Fruit fly (Drosophila melanogaster): ENCODE results near the gene CG13288.

CG13288 gene

DNA sequence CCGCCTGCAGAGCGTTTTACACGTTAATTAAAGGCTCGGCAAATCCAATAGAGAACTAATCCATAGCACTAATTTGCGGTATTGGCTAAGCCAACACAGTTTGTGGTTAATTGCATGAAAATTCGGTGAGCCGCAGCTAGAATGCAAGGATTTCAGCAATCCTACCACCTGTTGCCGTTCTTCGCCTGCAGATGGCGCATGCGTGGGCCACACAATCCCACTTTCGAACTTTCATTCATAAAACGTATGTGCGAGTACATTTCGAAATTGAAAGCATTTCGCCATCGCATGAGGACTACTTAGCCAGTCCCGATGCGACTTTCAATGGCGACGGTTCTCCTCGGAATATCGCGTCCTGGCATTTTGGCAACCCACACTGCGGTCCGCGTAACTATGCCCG is at the start of gene CG13288:
Gene CG13288, plus strand, starts transcription at position 305 of the 400 bp plus-strand sequence.
- TF ChIP-seq noc (tag; optimal IDR thresholded peaks at IDR 0.05) = no peak

DNA sequence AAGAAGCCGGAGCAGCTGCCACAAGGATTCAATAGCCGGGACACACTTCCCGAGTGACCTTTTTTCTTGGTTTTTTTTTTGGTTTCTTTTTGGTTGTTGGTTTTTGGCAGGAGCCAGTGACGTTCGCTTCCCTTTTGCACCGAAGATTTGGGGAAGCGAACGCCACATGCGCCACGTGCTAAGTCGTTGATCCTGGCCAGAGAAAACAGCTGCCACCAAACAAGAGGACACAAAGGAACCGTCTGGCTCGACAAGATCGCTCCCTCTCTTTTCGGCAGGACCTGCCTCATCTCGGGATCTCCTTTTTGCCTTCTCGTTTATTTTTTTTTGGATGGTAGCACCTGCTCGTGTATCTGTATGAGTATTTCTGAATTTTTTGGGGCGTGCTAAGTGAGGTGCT is 48.2 kb upstream of the CG13288 start:
- TF ChIP-seq noc (tag; optimal IDR thresholded peaks at IDR 0.05) = no peak

DNA sequence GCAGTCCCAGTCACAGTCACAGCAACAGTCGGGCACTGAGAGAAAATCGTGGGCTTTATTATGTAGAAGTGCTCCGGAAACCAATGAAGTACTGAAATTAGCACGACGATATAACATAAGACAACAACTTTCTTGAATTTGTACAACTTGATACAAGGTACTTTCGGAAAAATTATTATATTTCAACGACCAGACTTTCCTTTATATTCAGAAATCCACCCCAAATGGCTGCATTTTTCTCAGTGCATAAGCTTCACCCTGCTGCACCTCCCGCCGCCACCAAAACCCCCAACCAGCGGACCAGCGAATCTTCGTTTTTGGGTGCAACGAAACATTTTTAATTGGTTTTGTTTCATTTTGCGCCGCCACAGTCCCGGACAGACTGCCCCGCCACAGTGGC is 44.2 kb upstream of the CG13288 start:
- no peak for TF ChIP-seq noc (tag; optimal IDR thresholded peaks at IDR 0.05)

DNA sequence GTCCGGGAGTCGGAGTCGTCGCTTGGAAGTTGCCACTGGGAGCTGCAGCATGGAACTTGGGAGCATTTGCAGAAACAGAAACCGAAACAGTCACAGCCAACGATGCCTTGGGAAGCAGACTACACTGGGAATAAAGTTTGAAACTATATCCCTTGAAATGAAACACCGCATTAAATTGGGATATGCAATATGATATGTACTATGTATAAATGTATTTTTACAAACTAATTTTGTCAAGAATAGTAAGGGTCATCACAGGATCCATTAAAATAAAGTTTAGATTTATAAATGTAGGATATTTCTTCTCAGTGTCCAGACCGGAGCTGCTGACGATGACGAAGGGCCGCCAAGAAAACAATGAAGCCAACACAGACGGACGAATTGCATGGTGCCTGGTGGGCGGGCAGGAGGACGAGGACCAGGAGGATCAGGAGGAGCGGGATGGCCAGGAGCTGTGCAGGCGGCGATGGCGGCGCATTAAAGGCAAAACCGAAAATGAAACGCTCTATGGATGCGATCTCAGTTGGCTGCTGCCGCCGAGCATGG is 43.2 kb upstream of the CG13288 start:
- no peak for TF ChIP-seq noc (tag; optimal IDR thresholded peaks at IDR 0.05)

DNA sequence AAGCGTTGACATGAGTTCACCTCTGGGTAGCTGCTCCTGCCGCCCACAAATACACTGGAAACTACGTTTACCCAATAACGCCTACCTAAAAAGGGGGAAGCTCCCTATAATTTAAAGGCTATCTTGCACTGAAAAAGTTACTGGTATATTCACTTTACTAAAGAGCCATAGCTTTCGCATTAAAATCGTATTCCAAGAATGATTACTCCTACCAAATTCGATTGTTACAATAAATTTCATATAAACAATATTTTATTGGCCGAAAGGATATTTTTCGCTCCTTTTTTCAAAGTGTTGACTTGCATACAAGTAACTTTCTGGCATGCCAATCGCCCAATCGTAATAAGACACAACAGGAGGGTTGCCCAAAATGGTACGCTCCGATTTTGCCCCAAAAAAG is 40.3 kb upstream of the CG13288 start:
- TF ChIP-seq noc (tag; optimal IDR thresholded peaks at IDR 0.05) = no peak

DNA sequence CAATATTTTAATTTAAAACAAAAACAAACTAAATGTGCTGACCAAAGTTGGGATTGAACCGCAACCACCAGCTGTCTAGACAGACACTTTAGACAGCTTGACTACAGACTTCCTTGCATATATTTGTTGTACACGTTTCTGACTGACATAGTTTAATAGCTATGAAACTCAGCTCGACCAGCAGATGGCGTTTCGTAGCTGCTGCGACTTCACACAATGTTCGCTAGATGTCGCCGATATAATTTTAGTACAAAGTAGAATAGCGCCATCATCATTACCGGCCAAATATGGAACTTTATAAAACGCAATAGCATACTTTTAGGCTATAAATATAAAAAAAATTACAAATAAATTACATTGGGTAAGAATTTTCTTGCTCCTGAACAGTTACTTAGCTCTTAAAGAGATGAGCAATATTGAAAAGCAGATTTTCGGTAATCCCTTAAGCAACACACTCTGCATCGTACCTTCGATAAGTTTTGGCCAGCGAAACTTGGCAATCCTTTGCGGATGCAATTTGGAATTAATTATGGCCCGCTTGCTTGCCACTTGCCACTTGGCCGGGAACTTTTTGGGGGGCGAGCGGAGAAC is 37.5 kb upstream of the CG13288 start:
- TF ChIP-seq noc (tag; optimal IDR thresholded peaks at IDR 0.05) = no peak

DNA sequence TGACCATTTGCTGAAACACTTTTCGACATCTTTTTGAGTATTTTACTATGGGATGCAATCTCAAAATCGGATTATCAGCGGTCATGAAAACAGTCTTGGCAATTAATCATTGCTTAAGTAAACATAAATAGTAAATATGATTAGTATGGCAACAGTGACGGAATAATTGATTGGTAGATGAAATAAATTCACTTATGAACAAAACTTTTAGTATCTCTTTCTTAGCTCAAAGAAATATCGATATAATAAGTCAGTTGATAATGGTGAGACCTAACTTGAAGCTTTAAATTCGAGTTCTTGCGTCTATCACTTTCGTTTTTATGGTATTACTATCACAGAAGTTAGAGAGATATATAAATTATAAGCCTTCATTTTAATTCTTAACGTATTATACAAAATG is 36.0 kb upstream of the CG13288 start, which contains the start of gene CG5568:
Gene CG5568, plus strand, starts transcription at position 301 of the 400 bp plus-strand sequence.
- no peak for TF ChIP-seq noc (tag; optimal IDR thresholded peaks at IDR 0.05)

DNA sequence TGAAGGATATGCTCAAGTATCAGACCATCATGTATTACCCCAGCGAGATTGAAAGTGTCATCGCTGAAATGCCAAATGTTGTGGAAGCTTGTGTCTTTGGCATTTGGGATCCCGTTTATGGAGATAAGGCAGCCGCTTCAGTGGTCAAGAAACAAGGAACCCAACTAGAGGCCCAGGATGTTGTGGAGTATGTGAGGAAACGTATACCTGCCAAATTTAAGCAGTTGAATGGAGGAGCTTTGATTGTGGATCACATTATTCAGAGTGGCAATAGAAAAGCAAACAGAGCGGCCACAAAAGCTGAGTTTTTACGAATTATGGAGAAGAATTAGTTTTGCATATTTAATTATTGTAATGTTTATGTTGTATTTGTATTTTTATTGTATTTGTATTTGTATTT is 34.2 kb upstream of the CG13288 start, which contains the start of gene CG18586:
Gene CG18586, plus strand, starts transcription at position 301 of the 400 bp plus-strand sequence.
- no peak for TF ChIP-seq noc (tag; optimal IDR thresholded peaks at IDR 0.05)

DNA sequence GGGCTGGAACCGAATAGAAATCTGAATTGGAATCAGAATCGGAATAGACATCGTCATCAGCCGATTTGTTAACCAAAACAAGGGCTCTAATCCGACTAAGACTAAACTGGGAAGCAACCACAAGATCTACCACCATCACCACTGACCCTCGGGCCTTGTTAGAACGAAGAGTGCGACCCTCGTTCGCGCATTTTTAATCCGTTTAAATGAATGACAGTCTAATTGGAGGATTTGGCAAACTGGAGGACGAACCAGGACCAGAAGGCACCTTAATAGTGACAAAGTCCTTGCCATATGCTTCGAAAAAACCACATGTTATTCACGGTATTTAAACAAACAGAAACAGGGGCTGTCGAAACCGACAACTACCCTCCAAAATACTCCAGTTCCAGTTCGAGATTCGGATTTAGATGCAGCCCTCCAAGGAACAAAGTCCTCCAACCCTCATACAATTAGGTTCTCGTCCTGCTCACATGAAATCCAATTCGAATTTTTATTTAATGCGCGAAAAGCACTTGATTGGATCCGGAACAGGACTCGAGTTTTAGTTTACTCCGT is 28.4 kb upstream of the CG13288 start:
- TF ChIP-seq noc (tag; optimal IDR thresholded peaks at IDR 0.05) = no peak

DNA sequence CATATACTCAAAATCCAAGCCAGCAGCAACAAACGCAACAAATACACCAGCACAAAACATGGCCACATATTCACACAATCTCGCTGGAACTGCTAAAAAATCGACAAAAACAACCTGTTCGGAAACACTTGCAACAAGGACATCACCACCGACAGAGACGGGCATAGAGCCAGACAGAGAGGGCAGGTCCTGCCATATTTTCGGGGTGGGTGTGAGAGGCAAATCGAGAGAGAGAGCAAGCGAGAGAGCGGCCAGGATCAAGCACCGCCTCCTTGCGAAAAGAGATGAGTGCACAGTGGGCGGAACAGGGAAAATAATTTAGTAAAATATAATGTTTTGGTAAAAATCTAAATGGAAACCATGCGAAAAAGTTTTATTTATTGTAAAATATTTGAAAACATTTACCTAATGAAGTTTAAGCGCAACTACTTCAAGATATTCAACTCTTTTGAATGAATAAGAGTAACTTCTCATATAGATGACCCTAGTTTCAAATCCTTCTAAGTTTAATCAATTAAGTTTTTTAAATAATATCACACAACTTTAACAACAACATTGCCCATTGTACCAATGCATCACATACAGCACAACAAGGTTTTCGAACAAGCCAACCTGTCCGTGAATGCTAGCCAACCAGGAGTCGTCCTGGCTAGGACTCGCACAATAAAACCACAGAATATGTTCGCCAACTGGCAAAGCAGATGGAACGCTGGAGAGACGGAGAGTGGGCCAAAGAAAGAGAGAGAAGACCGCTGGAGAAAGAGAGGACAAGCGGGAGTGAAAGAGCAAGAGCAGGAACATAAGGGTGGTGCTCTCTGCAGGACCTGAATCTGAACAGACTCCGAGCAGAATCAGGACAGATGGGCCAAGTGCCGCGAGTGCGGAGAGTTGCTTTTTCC is 25.6 kb upstream of the CG13288 start:
- TF ChIP-seq noc (tag; optimal IDR thresholded peaks at IDR 0.05) = no peak

DNA sequence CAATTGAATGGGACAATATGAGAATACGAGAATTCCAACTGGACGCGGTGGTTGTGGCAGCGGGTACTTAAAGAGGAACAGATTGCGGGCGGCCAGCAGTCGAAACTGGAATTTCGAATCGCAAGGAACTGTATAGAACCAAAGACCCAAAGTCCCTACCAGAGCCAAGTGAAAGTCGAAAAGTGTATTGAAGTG is 25.1 kb upstream of the CG13288 start, which contains the start of gene CG13287:
Gene CG13287, plus strand, starts transcription at position 96 of the 195 bp plus-strand sequence.
- no peak for TF ChIP-seq noc (tag; optimal IDR thresholded peaks at IDR 0.05)

DNA sequence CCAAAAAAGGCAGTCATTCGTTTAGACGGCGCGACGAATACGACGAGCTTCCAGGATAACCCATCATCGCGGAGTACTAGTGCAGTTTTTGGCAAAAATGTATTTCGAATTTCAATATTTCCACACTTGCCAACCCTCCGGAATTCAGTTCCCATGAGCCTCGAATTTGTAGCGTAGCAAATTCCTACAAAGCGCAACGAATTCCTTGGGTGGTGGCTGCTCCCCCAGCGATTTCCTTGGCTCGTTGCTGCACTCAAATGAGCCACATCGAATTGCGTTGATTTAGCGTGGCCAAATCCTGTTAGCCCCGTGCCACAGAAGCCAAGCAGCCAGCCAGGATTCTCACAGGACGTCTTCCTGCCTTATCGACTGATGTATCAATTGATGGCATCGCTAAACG is 22.4 kb upstream of the CG13288 start:
- no peak for TF ChIP-seq noc (tag; optimal IDR thresholded peaks at IDR 0.05)

DNA sequence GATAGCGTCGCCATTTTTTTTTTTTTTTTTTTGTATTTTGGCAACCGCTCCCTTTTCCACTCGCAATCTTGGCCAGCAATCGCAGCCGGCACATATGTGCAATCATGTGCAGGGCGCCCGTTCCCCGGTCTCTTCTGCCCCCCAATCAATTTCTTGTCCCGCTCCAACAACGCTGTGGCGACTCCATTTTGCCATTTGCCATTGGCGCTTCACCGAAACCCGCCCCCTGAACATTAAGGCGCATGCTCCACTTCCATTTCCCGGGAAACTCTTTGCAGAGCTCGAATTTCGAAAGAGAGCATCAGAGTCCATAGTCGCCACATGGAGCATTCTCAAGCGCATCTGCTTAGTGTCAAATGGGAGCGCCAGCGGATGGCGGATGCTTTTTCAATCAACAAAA is 16.1 kb upstream of the CG13288 start:
- TF ChIP-seq noc (tag; optimal IDR thresholded peaks at IDR 0.05) = no peak

DNA sequence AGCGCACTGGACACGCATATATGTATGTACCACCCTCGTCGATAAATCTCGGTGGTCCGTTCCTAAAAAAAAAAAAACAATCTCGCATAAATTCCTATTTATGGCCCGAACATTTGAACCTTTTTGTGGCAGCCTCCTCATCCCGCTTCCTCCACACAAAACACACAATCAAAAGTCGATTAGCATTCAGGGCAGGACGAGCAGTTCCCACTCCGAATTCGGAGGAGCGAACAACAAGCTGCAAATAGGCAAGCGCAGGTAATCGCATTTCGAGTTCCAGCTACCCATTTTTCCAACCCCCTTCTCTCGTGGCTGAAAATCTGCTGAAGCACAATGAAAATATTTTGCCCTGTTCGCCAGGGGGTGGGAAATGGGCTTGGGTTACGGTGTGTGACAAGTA is 15.4 kb upstream of the CG13288 start:
- TF ChIP-seq noc (tag; optimal IDR thresholded peaks at IDR 0.05) = no peak

DNA sequence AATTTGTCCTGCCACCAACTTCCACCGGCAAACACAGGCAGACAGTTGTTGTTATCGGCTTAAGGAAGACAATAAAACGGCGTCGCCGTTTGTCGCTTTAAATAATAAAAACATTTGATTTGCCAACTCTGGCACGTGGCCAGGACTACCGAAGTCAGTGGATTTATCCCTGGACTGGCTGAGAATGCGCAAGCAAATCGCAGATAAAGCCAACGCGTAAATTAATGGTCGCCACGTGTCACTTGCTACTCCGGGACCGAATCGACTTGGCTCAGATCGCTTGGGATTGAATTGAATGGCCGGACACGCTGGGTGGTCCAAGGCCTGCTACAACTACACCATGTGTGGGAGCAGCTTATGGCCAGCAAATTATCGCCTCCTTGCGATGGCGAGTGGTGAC is 14.1 kb upstream of the CG13288 start:
- TF ChIP-seq noc (tag; optimal IDR thresholded peaks at IDR 0.05) = no peak

DNA sequence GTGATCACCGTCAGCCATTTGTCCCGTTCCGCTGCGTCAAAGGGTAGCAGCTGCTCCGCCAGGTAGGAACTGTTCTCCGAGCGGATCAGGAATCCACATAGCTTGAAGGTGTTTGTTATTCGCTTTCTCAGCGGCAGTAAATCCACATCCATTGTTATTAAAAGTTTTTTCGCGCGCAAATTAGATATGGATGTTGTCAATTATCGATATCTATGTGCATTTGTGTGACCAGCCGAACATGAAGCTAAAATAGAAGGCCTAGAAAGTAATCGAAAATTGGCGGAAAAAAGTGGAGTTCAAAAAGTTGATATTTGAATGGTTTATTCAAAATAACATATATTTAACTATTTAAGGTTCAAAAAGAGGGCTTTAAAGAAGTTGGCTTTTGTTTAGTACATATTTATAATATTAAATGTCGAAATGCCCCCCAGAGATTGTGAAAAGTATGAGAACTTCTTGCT is 9.9 kb upstream of the CG13288 start, which contains the start of the genes PolE2 and CG5592:
Gene PolE2, minus strand, starts transcription at position 208 of the 461 bp plus-strand sequence.
Gene CG5592, plus strand, starts transcription at position 411 of the 461 bp plus-strand sequence.
- no peak for TF ChIP-seq noc (tag; optimal IDR thresholded peaks at IDR 0.05)

DNA sequence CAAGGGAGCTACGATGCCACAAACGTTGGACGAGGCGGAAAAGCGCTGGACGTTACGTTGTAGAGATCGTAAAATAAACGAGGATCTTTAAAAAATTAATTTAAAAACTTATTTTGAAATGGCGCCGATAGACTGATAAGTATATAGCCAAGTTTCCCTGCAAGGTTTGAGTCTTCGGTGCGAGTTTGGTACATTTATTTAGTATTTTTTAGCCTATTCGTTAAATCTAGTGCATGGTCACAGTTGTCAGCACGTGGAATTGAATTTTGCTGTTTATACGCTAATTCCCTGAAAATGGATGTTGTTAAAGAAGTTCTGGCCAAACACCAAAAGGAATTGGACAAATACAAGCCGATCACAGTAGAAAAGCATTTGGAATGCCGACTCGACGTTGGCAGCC is 7.9 kb upstream of the CG13288 start, which contains the start of gene CG32409:
Gene CG32409, plus strand, starts transcription at position 224 of the 400 bp plus-strand sequence.
- no peak for TF ChIP-seq noc (tag; optimal IDR thresholded peaks at IDR 0.05)

Measured in whole organism, larva.